Worm (Caenorhabditis elegans) whole organism, early embryonic: ENCODE results near the gene T04C12.8.

Source experiments
- B0310.2 ChIP-seq: sonication (generic microtip); optimal IDR thresholded peaks from 2 replicates; lab custom pipeline; 2016; ENCODE audit warnings: mild to moderate bottlenecking, missing genetic modification characterization, missing compliant biosample characterization
- F13C5.2 ChIP-seq: sonication (generic microtip); optimal IDR thresholded peaks from 2 replicates; lab custom pipeline; 2017; ENCODE audit warnings: mild to moderate bottlenecking, missing genetic modification characterization, inconsistent platforms, missing compliant biosample characterization
- aly-1 ChIP-seq: sonication (generic microtip); optimal IDR thresholded peaks from 2 replicates; lab custom pipeline; 2016; ENCODE audit warnings: missing genetic modification characterization, missing compliant biosample characterization
- ama-1 ChIP-seq: fragments of 150-350 bp; optimal IDR thresholded peaks from 2 replicates; lab custom pipeline; 2014
- ceh-13 ChIP-seq: fragments of 200-800 bp; sonication (Bioruptor generic); optimal IDR thresholded peaks from 2 replicates; lab custom pipeline; 2018; ENCODE audit warnings: mild to moderate bottlenecking, missing genetic modification characterization, missing compliant biosample characterization
- ceh-36 ChIP-seq: sonication (generic microtip); optimal IDR thresholded peaks from 2 replicates; lab custom pipeline; 2016; ENCODE audit warnings: missing genetic modification characterization, inconsistent platforms, missing compliant biosample characterization
- ets-7 ChIP-seq: sonication (generic microtip); optimal IDR thresholded peaks from 2 replicates; lab custom pipeline; 2016; ENCODE audit warnings: missing genotype, missing genetic modification characterization, missing compliant biosample characterization
- flt-1 ChIP-seq: fragments of 200-800 bp; sonication (Bioruptor generic); IDR thresholded peaks from 2 replicates; pipeline ENCODE4 v1.3.6; 2022; ENCODE audit warnings: missing genetic modification characterization, missing compliant biosample characterization
- hmbx-1 ChIP-seq: sonication (generic microtip); optimal IDR thresholded peaks from 2 replicates; lab custom pipeline; 2016; ENCODE audit warnings: mild to moderate bottlenecking, missing genetic modification characterization, missing compliant biosample characterization
- hmg-4 ChIP-seq: fragments of 200-800 bp; sonication (Bioruptor generic); optimal IDR thresholded peaks from 2 replicates; lab custom pipeline; 2018; ENCODE audit warnings: mild to moderate bottlenecking, missing genetic modification characterization, missing compliant biosample characterization
- hnd-1 ChIP-seq: sonication (generic microtip); optimal IDR thresholded peaks from 2 replicates; lab custom pipeline; 2016; ENCODE audit warnings: missing genetic modification characterization, missing compliant biosample characterization
- pes-1 ChIP-seq: fragments of 200-800 bp; sonication (Bioruptor generic); IDR thresholded peaks from 2 replicates; pipeline ENCODE4 v1.3.6; 2022; ENCODE audit warnings: missing genetic modification reagents, missing genetic modification characterization, missing compliant biosample characterization
- scrt-1 ChIP-seq: fragments of 200-800 bp; sonication (Bioruptor generic); IDR thresholded peaks from 2 replicates; pipeline ENCODE4 v1.3.6; 2022; ENCODE audit warnings: missing genetic modification characterization, missing compliant biosample characterization
- sea-1 ChIP-seq: fragments of 200-800 bp; sonication (Bioruptor generic); conservative IDR thresholded peaks from 2 replicates; pipeline ENCODE4 v1.3.6; 2022; ENCODE audit warnings: missing genetic modification characterization, missing compliant biosample characterization
- tbx-11 ChIP-seq: fragments of 200-800 bp; sonication (Bioruptor generic); IDR thresholded peaks from 2 replicates; pipeline ENCODE4 v1.3.6; 2022; ENCODE audit warnings: missing genetic modification characterization, missing compliant biosample characterization
- tbx-37 ChIP-seq: fragments of 200-800 bp; sonication (Bioruptor generic); conservative IDR thresholded peaks from 2 replicates; pipeline ENCODE4 v1.3.6; 2022; ENCODE audit warnings: missing genetic modification reagents, missing genetic modification characterization, missing compliant biosample characterization
- tra-4 ChIP-seq: sonication (generic microtip); optimal IDR thresholded peaks from 2 replicates; lab custom pipeline; 2017; ENCODE audit warnings: missing genetic modification characterization, missing compliant biosample characterization

Gene T04C12.8

DNA sequence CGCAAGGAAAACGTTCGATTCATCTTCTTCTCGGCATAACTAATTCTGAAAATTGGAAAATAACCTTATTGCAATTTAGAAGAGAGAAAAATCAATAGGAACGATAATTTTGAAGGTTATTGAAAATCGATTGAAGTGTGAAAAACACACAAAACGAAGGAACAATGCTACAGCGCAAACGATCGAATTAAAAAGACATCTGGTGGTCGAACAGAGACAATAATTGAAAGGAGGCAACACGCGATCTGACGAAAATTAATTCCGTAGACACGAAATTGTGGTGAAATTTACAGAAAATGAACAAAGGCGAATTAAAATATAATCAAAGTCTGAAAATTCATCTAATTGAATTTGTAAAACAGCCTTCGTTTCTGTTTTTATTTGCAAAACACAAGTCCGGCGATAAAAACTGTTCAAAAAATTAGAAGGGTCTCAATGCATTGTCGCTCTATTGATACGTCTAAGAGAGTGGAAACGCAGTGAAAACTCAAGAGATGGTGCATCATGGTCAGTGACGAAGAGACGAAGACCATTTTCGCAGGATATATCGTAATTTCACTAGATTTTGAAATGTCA is 29.7 kb downstream of the T04C12.8 start, which contains the start of gene pak-2:
pak-2 (minus strand) TSS at position 51 of the 576 bp plus-strand sequence.
- TF ChIP-seq B0310.2 (tag; lab: Kevin White, UChicago): peak; percentile 38
- 0 out of 2 replicates have a peak, but pooled peaks have one; percentile 22 for TF ChIP-seq tbx-37
- TF ChIP-seq ets-7 (tag; lab: Kevin White, UChicago): peak; percentile 74
- no peak for TF ChIP-seq hmg-4 (GFP tag; lab: Kevin White, UChicago)
- TF ChIP-seq flt-1 (GFP tag; lab: Robert Waterston, UW): no peak
- TF ChIP-seq sea-1: no peak
- peak; percentile 25 for TF ChIP-seq ceh-13 (GFP tag; lab: Kevin White, UChicago)
- no peak for TF ChIP-seq ceh-36 (tag; lab: Kevin White, UChicago)
- TF ChIP-seq F13C5.2 (tag; lab: Kevin White, UChicago): peak; percentile 82
- TF ChIP-seq hnd-1 (tag; lab: Kevin White, UChicago): peak; percentile 25

DNA sequence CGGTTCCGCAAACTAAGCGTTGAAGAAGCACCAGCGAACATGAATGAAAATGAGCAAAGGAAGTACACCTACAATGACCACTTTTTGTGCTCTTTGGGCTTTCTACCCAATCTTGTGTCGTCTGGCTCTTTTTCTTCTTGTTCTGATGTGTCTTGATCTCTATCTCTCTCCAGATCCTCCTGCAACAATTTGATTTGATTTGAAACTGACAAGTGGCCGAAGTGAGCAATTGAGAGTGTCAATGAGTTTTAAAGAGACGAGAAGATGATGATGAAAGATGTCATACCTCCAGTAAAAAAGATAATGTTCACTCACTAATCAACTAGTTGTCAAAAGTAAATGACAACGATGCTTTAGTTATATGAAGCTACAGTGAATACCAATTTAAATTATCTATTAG is 34.4 kb downstream of the T04C12.8 start, which contains the start of gene pptr-2:
pptr-2 (minus strand) TSS at position 184 of the 400 bp plus-strand sequence.
- TF ChIP-seq sea-1: no peak
- TF ChIP-seq pes-1 (GFP tag; lab: Robert Waterston, UW): no peak
- TF ChIP-seq scrt-1 (GFP tag; lab: Robert Waterston, UW): no peak
- no peak for TF ChIP-seq hnd-1 (tag; lab: Kevin White, UChicago)
- TF ChIP-seq tbx-37: no peak

DNA sequence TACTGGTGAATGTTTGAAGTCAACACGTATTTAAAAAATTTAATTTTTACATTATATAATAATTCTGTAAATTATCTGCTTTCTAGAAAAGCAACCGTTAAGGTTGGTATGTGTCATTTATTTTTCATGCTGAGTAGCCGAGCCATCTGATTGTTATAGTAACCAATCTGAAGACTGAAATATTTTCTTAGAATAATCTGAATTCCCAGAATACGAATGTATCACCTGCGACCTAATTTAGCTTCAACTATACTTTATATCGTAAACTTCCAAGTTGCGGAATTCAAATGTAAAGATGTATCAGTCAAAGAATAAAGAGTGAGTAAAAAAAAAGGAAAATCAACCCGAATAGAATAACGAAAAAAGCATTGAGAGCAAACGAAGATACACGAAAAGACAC is 35.9 kb downstream of the T04C12.8 start:
- TF ChIP-seq ets-7 (tag; lab: Kevin White, UChicago): no peak
- TF ChIP-seq B0310.2 (tag; lab: Kevin White, UChicago): no peak
- no peak for TF ChIP-seq F13C5.2 (tag; lab: Kevin White, UChicago)
- TF ChIP-seq tbx-37: no peak
- no peak for TF ChIP-seq hnd-1 (tag; lab: Kevin White, UChicago)
- no peak for TF ChIP-seq hmbx-1 (tag; lab: Kevin White, UChicago)
- no peak for TF ChIP-seq scrt-1 (GFP tag; lab: Robert Waterston, UW)
- TF ChIP-seq hmg-4 (GFP tag; lab: Kevin White, UChicago): no peak
- TF ChIP-seq ceh-13 (GFP tag; lab: Kevin White, UChicago): no peak
- no peak for TF ChIP-seq flt-1 (GFP tag; lab: Robert Waterston, UW)
- TF ChIP-seq pes-1 (GFP tag; lab: Robert Waterston, UW): no peak
- TF ChIP-seq ceh-36 (tag; lab: Kevin White, UChicago): no peak
- no peak for TF ChIP-seq ama-1 (lab: Kevin White, UChicago)
- TF ChIP-seq tra-4: no peak
- no peak for TF ChIP-seq sea-1
- TF ChIP-seq tbx-11 (GFP tag; lab: Robert Waterston, UW): no peak
- no peak for TF ChIP-seq aly-1 (tag; lab: Kevin White, UChicago)

DNA sequence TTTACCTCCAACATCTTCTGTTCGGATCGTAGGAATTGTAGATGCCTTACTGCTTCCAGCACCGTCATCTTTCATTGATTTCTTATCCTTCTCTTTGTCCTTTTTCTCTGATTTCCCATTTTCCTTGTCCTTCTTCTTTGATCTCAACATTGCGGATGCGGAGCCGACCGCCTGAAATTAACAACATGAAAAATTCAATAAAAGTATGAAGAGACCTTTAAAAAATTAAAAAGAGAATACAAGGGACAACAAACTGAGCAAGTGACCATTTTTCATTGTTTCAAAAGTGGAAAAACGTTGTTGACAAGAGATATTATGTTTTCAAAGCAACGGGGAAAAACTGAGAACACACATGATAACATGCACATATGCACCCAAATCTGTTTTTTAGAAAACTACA is 38.5 kb downstream of the T04C12.8 start:
- TF ChIP-seq hnd-1 (tag; lab: Kevin White, UChicago) (no peak), scrt-1 (GFP tag; lab: Robert Waterston, UW) (no peak), flt-1 (GFP tag; lab: Robert Waterston, UW) (no peak), hmbx-1 (tag; lab: Kevin White, UChicago) (no peak), tbx-11 (GFP tag; lab: Robert Waterston, UW) (no peak), tbx-37 (no peak), ceh-13 (GFP tag; lab: Kevin White, UChicago) (no peak), aly-1 (tag; lab: Kevin White, UChicago) (no peak), B0310.2 (tag; lab: Kevin White, UChicago) (no peak), ama-1 (lab: Kevin White, UChicago) (no peak), sea-1 (no peak), ets-7 (tag; lab: Kevin White, UChicago) (no peak), tra-4 (no peak), pes-1 (GFP tag; lab: Robert Waterston, UW) (no peak), F13C5.2 (tag; lab: Kevin White, UChicago) (no peak), hmg-4 (GFP tag; lab: Kevin White, UChicago) (no peak)

DNA sequence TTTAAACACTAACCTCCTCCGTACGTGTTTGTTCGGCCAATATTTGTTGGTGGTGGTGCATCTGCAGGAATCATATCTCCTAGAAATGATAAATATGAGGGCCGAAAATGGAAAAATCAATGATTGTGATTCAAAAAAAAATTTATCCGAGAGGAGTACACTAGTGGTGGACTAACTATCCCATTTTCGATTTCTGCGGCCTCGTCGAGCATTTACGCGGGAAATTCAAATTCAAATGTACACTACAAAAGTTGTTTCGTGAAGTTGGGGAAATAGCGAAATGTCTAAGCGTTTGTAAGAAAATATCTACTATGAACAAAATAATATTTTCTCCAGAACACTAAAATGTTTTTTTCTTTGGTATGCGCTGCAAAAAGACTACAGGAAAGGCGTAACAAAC is 39.8 kb downstream of the T04C12.8 start:
- TF ChIP-seq F13C5.2 (tag; lab: Kevin White, UChicago) (peak; percentile 21), flt-1 (GFP tag; lab: Robert Waterston, UW) (no peak), tra-4 (no peak), ets-7 (tag; lab: Kevin White, UChicago) (peak; percentile 23), hmbx-1 (tag; lab: Kevin White, UChicago) (no peak), scrt-1 (GFP tag; lab: Robert Waterston, UW) (no peak), hnd-1 (tag; lab: Kevin White, UChicago) (peak; percentile 13), B0310.2 (tag; lab: Kevin White, UChicago) (no peak), ceh-36 (tag; lab: Kevin White, UChicago) (no peak), hmg-4 (GFP tag; lab: Kevin White, UChicago) (no peak), pes-1 (GFP tag; lab: Robert Waterston, UW) (no peak), ama-1 (lab: Kevin White, UChicago) (no peak), ceh-13 (GFP tag; lab: Kevin White, UChicago) (no peak), sea-1 (no peak), aly-1 (tag; lab: Kevin White, UChicago) (no peak), tbx-37 (peak; percentile 83), tbx-11 (GFP tag; lab: Robert Waterston, UW) (no peak)

DNA sequence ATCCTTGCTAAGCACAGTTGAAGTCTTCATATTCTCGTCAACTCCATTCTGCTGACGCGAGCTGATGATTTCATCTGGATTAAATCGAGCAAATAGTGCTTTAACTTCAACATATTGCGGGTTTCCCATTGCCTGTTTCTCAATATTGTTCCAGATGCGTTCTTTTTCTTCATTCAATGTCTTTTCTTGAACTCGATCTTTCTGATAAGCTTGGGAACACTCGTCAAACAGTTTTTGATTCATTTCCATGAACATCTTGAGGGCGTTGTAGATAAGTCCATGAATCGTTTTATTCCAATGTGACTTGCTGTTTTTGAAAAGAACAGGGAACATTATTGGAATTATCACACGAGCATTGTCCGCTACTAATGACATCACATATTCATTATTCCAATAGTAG is 41.4 kb downstream of the T04C12.8 start:
- no peak for TF ChIP-seq scrt-1 (GFP tag; lab: Robert Waterston, UW)
- TF ChIP-seq tra-4: no peak
- TF ChIP-seq hnd-1 (tag; lab: Kevin White, UChicago): no peak
- no peak for TF ChIP-seq B0310.2 (tag; lab: Kevin White, UChicago)
- no peak for TF ChIP-seq hmg-4 (GFP tag; lab: Kevin White, UChicago)
- TF ChIP-seq tbx-11 (GFP tag; lab: Robert Waterston, UW): no peak
- no peak for TF ChIP-seq ets-7 (tag; lab: Kevin White, UChicago)
- TF ChIP-seq sea-1: no peak
- no peak for TF ChIP-seq pes-1 (GFP tag; lab: Robert Waterston, UW)
- no peak for TF ChIP-seq ama-1 (lab: Kevin White, UChicago)
- no peak for TF ChIP-seq flt-1 (GFP tag; lab: Robert Waterston, UW)
- TF ChIP-seq hmbx-1 (tag; lab: Kevin White, UChicago): no peak
- TF ChIP-seq ceh-13 (GFP tag; lab: Kevin White, UChicago): no peak
- TF ChIP-seq aly-1 (tag; lab: Kevin White, UChicago): no peak
- no peak for TF ChIP-seq ceh-36 (tag; lab: Kevin White, UChicago)
- no peak for TF ChIP-seq tbx-37
